Fruit fly (Drosophila melanogaster) whole organism, pupa: ENCODE measurements around the gene Ubc2.

ENCODE experiments used
- CG10348 ChIP-seq: fragments of 200-800 bp; sonication (Bioruptor generic); IDR thresholded peaks from 2 replicates; pipeline ENCODE4 v1.3.6; 2022; ENCODE audit warnings: missing biosample characterization, missing genetic modification characterization
- CG12605 ChIP-seq: fragments of 200-800 bp; sonication (Bioruptor generic); IDR thresholded peaks from 2 replicates; pipeline ENCODE4 v1.3.6; 2022; ENCODE audit warnings: missing biosample characterization, missing genetic modification characterization
- CG13204 ChIP-seq: fragments of 200-800 bp; sonication (Bioruptor generic); optimal IDR thresholded peaks from 2 replicates; lab custom pipeline; 2018; ENCODE audit warnings: missing biosample characterization, mild to moderate bottlenecking, missing genetic modification characterization, moderate library complexity
- CG14655 ChIP-seq: fragments of 200-800 bp; sonication (Bioruptor generic); optimal IDR thresholded peaks from 3 replicates; lab custom pipeline; 2017; ENCODE audit warnings: mild to moderate bottlenecking, missing biosample characterization, missing genetic modification reagents, missing genetic modification characterization
- CG15710 ChIP-seq: fragments of 200-800 bp; sonication (Bioruptor generic); optimal IDR thresholded peaks from 2 replicates; lab custom pipeline; 2018; ENCODE audit warnings: missing biosample characterization, mild to moderate bottlenecking, missing genetic modification characterization, moderate library complexity
- CG17806 ChIP-seq: fragments of 200-800 bp; sonication (Bioruptor generic); optimal IDR thresholded peaks from 2 replicates; lab custom pipeline; 2018; ENCODE audit warnings: missing biosample characterization, mild to moderate bottlenecking, missing genetic modification characterization, moderate library complexity
- CG32121 ChIP-seq: fragments of 200-800 bp; sonication (Bioruptor generic); IDR thresholded peaks from 2 replicates; pipeline ENCODE4 v1.3.6; 2022; ENCODE audit warnings: missing biosample characterization, missing genetic modification characterization
- CG34367 ChIP-seq: fragments of 200-800 bp; sonication (Bioruptor generic); optimal IDR thresholded peaks from 2 replicates; lab custom pipeline; 2018; ENCODE audit warnings: missing biosample characterization, mild to moderate bottlenecking, missing genetic modification characterization
- CG4496 ChIP-seq: fragments of 200-800 bp; sonication (Bioruptor generic); IDR thresholded peaks from 3 replicates; pipeline ENCODE4 v1.3.6; 2022; ENCODE audit warnings: missing biosample characterization, missing genetic modification characterization
- CG8159 ChIP-seq: fragments of 200-800 bp; sonication (Bioruptor generic); optimal IDR thresholded peaks from 3 replicates; lab custom pipeline; 2018; ENCODE audit warnings: missing biosample characterization, mild to moderate bottlenecking, missing genetic modification characterization, moderate library complexity
- CG8301 ChIP-seq: fragments of 200-800 bp; sonication (Bioruptor generic); optimal IDR thresholded peaks from 2 replicates; lab custom pipeline; 2018; ENCODE audit warnings: missing biosample characterization, mild to moderate bottlenecking, missing genetic modification characterization
- CG9948 ChIP-seq: fragments of 200-800 bp; sonication (Bioruptor generic); optimal IDR thresholded peaks from 2 replicates; lab custom pipeline; 2018; ENCODE audit warnings: missing biosample characterization, mild to moderate bottlenecking, missing genetic modification characterization, moderate library complexity
- D1 ChIP-seq: fragments of 200-800 bp; sonication (Bioruptor generic); optimal IDR thresholded peaks from 2 replicates; lab custom pipeline; 2018; ENCODE audit warnings: missing biosample characterization, mild to moderate bottlenecking, missing genetic modification characterization, moderate library complexity
- EcR ChIP-seq: fragments of 200-800 bp; sonication (Bioruptor generic); optimal IDR thresholded peaks from 3 replicates; lab custom pipeline; 2019; ENCODE audit warnings: missing biosample characterization, missing genetic modification characterization, mild to moderate bottlenecking, moderate library complexity, missing genetic modification reagents
- Ets98B ChIP-seq: fragments of 200-800 bp; sonication (Bioruptor generic); IDR thresholded peaks from 2 replicates; pipeline ENCODE4 v1.3.6; 2022; ENCODE audit warnings: missing biosample characterization, missing genetic modification characterization
- Pif1A ChIP-seq: fragments of 200-800 bp; sonication (Bioruptor generic); optimal IDR thresholded peaks from 3 replicates; lab custom pipeline; 2016; ENCODE audit warnings: missing biosample characterization, missing genetic modification characterization
- Pif1B ChIP-seq: fragments of 200-800 bp; sonication (Bioruptor generic); optimal IDR thresholded peaks from 3 replicates; lab custom pipeline; 2016; ENCODE audit warnings: missing biosample characterization, missing genetic modification characterization
- Snoo ChIP-seq: fragments of 200-800 bp; sonication (Bioruptor generic); optimal IDR thresholded peaks from 3 replicates; lab custom pipeline; 2017; ENCODE audit warnings: missing biosample characterization, mild to moderate bottlenecking, missing genetic modification characterization, inconsistent platforms
- fd96Ca ChIP-seq: fragments of 200-800 bp; sonication (Bioruptor generic); IDR thresholded peaks from 3 replicates; pipeline ENCODE4 v1.3.6; 2022; ENCODE audit warnings: missing biosample characterization, missing genetic modification characterization
- gl ChIP-seq: fragments of 200-800 bp; sonication (Bioruptor generic); optimal IDR thresholded peaks from 2 replicates; lab custom pipeline; 2018; ENCODE audit warnings: missing biosample characterization, mild to moderate bottlenecking, missing genetic modification characterization
- rn ChIP-seq: fragments of 200-800 bp; sonication (Bioruptor generic); IDR thresholded peaks from 2 replicates; pipeline ENCODE4 v1.3.6; 2022; ENCODE audit warnings: missing biosample characterization, missing genetic modification characterization

The Ubc2 gene

dm6 chr2L:10769708-10770107 is 1.9 kb upstream of the Ubc2 start, which contains the start of gene CG6724:
TSS of gene CG6724 (minus strand) at chr2L:10769952.
- TF ChIP-seq D1 (tag; lab: Kevin White, UChicago): no peak
- no peak for TF ChIP-seq CG17806
- TF ChIP-seq CG12605 (GFP tag; lab: Robert Waterston, UW): no peak
- no peak for TF ChIP-seq CG10348
- no peak for TF ChIP-seq CG14655
- TF ChIP-seq Ets98B: no peak
- no peak for TF ChIP-seq rn

DNA sequence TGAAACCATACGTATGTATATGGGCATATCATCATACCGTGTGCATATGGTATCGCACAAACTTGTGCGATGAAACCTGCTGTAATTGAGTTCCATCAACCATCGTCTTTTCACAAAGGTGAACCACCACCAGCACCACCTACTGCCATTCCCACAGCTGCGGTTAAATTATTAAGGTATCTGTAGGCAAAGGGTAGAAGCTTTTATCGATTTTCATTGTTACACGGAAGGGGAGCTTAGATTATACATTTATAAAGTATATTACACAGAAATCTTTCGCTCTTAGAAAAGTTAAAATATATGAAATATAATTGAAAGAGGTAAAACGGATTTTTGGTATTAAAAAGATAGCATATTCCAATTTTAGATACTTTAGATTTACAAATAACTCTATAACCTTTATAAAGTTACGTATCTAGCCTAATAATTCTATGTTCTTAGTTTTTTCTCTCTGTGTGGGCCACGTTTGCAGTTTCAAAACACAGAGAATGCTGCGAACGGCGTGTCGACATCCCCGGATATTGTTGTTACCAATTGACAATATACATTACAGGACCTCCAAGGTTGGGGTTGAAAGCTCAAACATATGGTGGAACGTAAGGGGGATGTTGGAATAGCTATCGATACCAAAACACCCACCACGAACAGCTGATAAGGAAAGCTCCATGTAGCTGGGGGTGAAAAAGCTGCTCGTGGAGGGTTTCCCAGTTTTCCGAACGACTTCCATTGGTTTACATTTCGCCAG is 7.2 kb downstream of the Ubc2 start, which contains the start of gene CG6495:
Gene CG6495 (plus strand): TSS at position 695 of the 745 bp plus-strand sequence.
- TF ChIP-seq CG8301 (peak; percentile 12), CG10348 (no peak), CG15710 (tag; lab: Kevin White, UChicago) (peak; percentile 30), fd96Ca (GFP tag; lab: Robert Waterston, UW) (no peak), CG17806 (peak; percentile 35), CG32121 (GFP tag; lab: Robert Waterston, UW) (no peak), D1 (tag; lab: Kevin White, UChicago) (no peak), Ets98B (0 out of 2 replicates have a peak, but pooled peaks have one; percentile 13), Pif1B (GFP tag; lab: Kevin White, UChicago) (peak; percentile 13), gl (tag; lab: Kevin White, UChicago) (no peak), CG34367 (no peak), EcR (GFP tag; lab: Kevin White, UChicago) (no peak), CG13204 (GFP tag; lab: Kevin White, UChicago) (no peak), CG4496 (GFP tag; lab: Robert Waterston, UW) (no peak), CG12605 (GFP tag; lab: Robert Waterston, UW) (no peak), Pif1A (GFP tag; lab: Kevin White, UChicago) (no peak), CG14655 (no peak), rn (no peak), CG9948 (tag; lab: Kevin White, UChicago) (peak; percentile 34), Snoo (tag; lab: Kevin White, UChicago) (no peak), CG8159 (tag; lab: Kevin White, UChicago) (peak; percentile 61)

DNA sequence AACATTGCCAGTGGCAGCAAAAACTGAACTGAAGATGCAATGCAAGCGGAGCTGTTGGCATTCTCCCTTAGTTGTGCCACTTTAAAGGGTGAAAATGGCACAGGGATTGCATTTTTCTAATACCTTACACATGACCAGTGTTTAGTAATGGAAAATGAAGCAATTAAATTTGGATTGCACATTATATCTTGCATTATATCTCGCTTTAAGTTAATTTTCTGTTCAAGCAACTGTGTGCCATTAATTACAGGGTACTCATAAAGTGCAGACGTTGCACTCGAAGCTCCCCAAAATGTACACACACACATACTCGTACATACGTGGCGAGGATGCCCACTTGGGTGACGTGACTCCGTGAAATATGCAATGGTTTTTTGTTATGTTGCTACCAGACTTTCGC is 8.2 kb downstream of the Ubc2 start:
- TF ChIP-seq CG34367 (peak; percentile 58), rn (no peak), CG17806 (peak; percentile 58), EcR (GFP tag; lab: Kevin White, UChicago) (no peak), CG10348 (no peak), CG12605 (GFP tag; lab: Robert Waterston, UW) (no peak), Pif1B (GFP tag; lab: Kevin White, UChicago) (peak; percentile 61), Snoo (tag; lab: Kevin White, UChicago) (no peak), CG4496 (GFP tag; lab: Robert Waterston, UW) (no peak), fd96Ca (GFP tag; lab: Robert Waterston, UW) (peak; percentile 63; the same call in 2 of the 3 replicates), Pif1A (GFP tag; lab: Kevin White, UChicago) (peak; percentile 27), gl (tag; lab: Kevin White, UChicago) (no peak), CG15710 (tag; lab: Kevin White, UChicago) (peak; percentile 31), CG14655 (no peak), CG13204 (GFP tag; lab: Kevin White, UChicago) (no peak), CG32121 (GFP tag; lab: Robert Waterston, UW) (no peak), CG8301 (peak; percentile 37), D1 (tag; lab: Kevin White, UChicago) (no peak), Ets98B (peak; percentile 14; the same call in 1 of the 2 replicates), CG9948 (tag; lab: Kevin White, UChicago) (peak; percentile 42), CG8159 (tag; lab: Kevin White, UChicago) (peak; percentile 67)

DNA sequence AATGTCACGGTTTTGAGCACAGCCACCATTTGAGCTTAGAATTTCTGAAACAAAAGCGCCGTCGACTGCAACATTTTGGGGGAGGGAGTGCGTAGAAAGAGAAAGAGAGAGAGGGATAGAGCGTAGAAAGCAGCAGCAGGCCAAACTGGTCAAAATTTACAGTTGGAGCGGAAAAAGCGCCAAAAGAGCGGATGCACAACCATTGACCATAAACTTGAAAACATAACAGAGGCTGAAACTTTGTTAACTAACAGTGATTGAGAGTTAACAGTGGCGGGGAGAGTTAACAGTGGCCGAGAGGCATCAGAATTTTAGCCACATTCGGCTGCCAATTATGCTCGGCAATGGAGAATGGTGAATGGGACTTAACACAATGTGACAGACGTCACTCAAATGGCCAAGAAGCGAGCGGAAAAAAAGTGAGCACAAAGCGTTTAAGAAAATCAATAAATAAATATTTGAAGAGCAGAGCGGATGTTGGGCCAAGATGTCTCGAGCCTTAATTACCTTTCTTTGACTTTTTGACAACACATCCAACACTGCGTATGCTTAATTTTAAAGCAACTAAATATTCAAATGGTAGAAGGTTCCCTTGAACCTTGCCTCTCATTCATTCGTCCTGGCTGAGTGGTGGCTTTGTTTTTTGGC is 10.6 kb downstream of the Ubc2 start:
- TF ChIP-seq CG4496 (GFP tag; lab: Robert Waterston, UW) (0 out of 3 replicates have a peak, but pooled peaks have one; percentile 31), Ets98B (no peak)

dm6 chr2L:10756049-10756448 is 11.8 kb downstream of the Ubc2 start, which contains the start of gene CG17124:
TSS of gene CG17124 (minus strand) at chr2L:10756325.
- TF ChIP-seq CG4496 (GFP tag; lab: Robert Waterston, UW): peak; percentile 83
- no peak for TF ChIP-seq CG8301
- peak; percentile 51 for TF ChIP-seq Pif1B (GFP tag; lab: Kevin White, UChicago)
- TF ChIP-seq Snoo (tag; lab: Kevin White, UChicago): peak; percentile 33
- TF ChIP-seq CG12605 (GFP tag; lab: Robert Waterston, UW): peak; percentile 50
- peak; percentile 38; the same call in 1 of the 2 replicates for TF ChIP-seq CG32121 (GFP tag; lab: Robert Waterston, UW)
- TF ChIP-seq rn: no peak
- TF ChIP-seq CG34367: no peak
- no peak for TF ChIP-seq CG10348
- TF ChIP-seq fd96Ca (GFP tag; lab: Robert Waterston, UW): no peak
- TF ChIP-seq CG14655: no peak
- peak; percentile 2 for TF ChIP-seq CG9948 (tag; lab: Kevin White, UChicago)
- no peak for TF ChIP-seq CG17806
- peak; percentile 22 for TF ChIP-seq CG8159 (tag; lab: Kevin White, UChicago)
- peak; percentile 20 for TF ChIP-seq CG15710 (tag; lab: Kevin White, UChicago)
- peak; percentile 30 for TF ChIP-seq EcR (GFP tag; lab: Kevin White, UChicago)
- peak; percentile 64 for TF ChIP-seq Ets98B
- TF ChIP-seq gl (tag; lab: Kevin White, UChicago): peak; percentile 51
- no peak for TF ChIP-seq Pif1A (GFP tag; lab: Kevin White, UChicago)
- TF ChIP-seq CG13204 (GFP tag; lab: Kevin White, UChicago): peak; percentile 76
- TF ChIP-seq D1 (tag; lab: Kevin White, UChicago): no peak
